Fruit fly (Drosophila melanogaster) whole organism, wandering third instar larva: ENCODE measurements around the gene sle.

ENCODE experiments used
- CG32264 ChIP-seq: fragments of 200-800 bp; sonication (Bioruptor generic); optimal IDR thresholded peaks from 2 replicates; lab custom pipeline; 2016; ENCODE audit warnings: missing biosample characterization, missing genetic modification characterization
- CG9705 ChIP-seq: fragments of 200-800 bp; sonication (Bioruptor generic); optimal IDR thresholded peaks from 2 replicates; lab custom pipeline; 2018; ENCODE audit warnings: missing biosample characterization, mild to moderate bottlenecking, missing genetic modification characterization
- Dfd ChIP-seq: fragments of >200 bp; optimal IDR thresholded peaks from 2 replicates; lab custom pipeline; 2017; ENCODE audit warnings: missing biosample characterization, missing genetic modification characterization
- Hnf4 ChIP-seq: fragments of 200-800 bp; sonication (Bioruptor generic); optimal IDR thresholded peaks from 2 replicates; lab custom pipeline; 2016; ENCODE audit warnings: missing biosample characterization, mild to moderate bottlenecking, missing genetic modification characterization
- Hr78 ChIP-seq: fragments of >200 bp; optimal IDR thresholded peaks from 2 replicates; lab custom pipeline; 2017; ENCODE audit warnings: missing biosample characterization, missing genetic modification characterization
- Hr83 ChIP-seq: fragments of 200-300 bp; sonication (Bioruptor generic); optimal IDR thresholded peaks from 2 replicates; lab custom pipeline; 2016; ENCODE audit warnings: missing biosample characterization, mild to moderate bottlenecking, missing genetic modification characterization, moderate library complexity; ENCODE audit not compliant: poor library complexity, severe bottlenecking
- Jra ChIP-seq: sonication (Bioruptor generic); optimal IDR thresholded peaks from 2 replicates; lab custom pipeline; 2016; ENCODE audit warnings: missing biosample characterization, missing genetic modification characterization
- Mio ChIP-seq: sonication (Bioruptor generic); optimal IDR thresholded peaks from 2 replicates; lab custom pipeline; 2016; ENCODE audit warnings: missing biosample characterization, missing genetic modification characterization
- OdsH ChIP-seq: fragments of 200-800 bp; sonication (Bioruptor generic); optimal IDR thresholded peaks from 2 replicates; lab custom pipeline; 2016; ENCODE audit warnings: missing biosample characterization, mild to moderate bottlenecking, missing genetic modification characterization
- h ChIP-seq: fragments of 200-800 bp; sonication (Bioruptor generic); optimal IDR thresholded peaks from 3 replicates; lab custom pipeline; 2016; ENCODE audit warnings: missing biosample characterization, mild to moderate bottlenecking, missing genetic modification characterization
- jim ChIP-seq: fragments of 175-275, 200-325 bp; sonication (Bioruptor generic); optimal IDR thresholded peaks from 2 replicates; lab custom pipeline; 2016; ENCODE audit warnings: missing biosample characterization, mild to moderate bottlenecking, missing genetic modification characterization
- lola ChIP-seq: fragments of >200 bp; optimal IDR thresholded peaks from 2 replicates; lab custom pipeline; 2017; ENCODE audit warnings: missing biosample characterization, missing genetic modification characterization
- usp ChIP-seq: fragments of >200 bp; optimal IDR thresholded peaks from 2 replicates; lab custom pipeline; 2017; ENCODE audit warnings: missing biosample characterization, missing genetic modification characterization
- woc ChIP-seq: sonication (Bioruptor generic); optimal IDR thresholded peaks from 2 replicates; lab custom pipeline; 2016; ENCODE audit warnings: missing biosample characterization, mild to moderate bottlenecking, missing genetic modification characterization

- TF ChIP-seq CG9705 (GFP tag; lab: Kevin White, UChicago) (peak; percentile 15), Hr83 (GFP tag; lab: Kevin White, UChicago) (peak; percentile 36), Hnf4 (GFP tag; lab: Kevin White, UChicago) (peak; percentile 64), jim (GFP tag; lab: Kevin White, UChicago) (no peak), usp (GFP tag; lab: Kevin White, UChicago) (no peak), Hr78 (GFP tag; lab: Kevin White, UChicago) (no peak), OdsH (GFP tag; lab: Kevin White, UChicago) (peak; percentile 83), h (peak; percentile 87), Jra (GFP tag; lab: Kevin White, UChicago) (peak; percentile 31), lola (GFP tag; lab: Kevin White, UChicago) (no peak), woc (GFP tag; lab: Kevin White, UChicago) (peak; percentile 66), Dfd (GFP tag; lab: Kevin White, UChicago) (no peak), Mio (GFP tag; lab: Kevin White, UChicago) (no peak), CG32264 (peak; percentile 66)
Observed at dm6 chr3R:10350741-10351629, 18.1 kb downstream of the sle start.
